Worm (Caenorhabditis elegans) whole organism, L1 larva: Measurements from ENCODE around the gene srbc-36.

Experiments used
- C04F5.9 ChIP-seq: sonication (generic microtip); optimal IDR thresholded peaks from 2 replicates; lab custom pipeline; 2016; ENCODE audit warnings: missing genetic modification characterization, missing compliant biosample characterization
- F16B12.6 ChIP-seq: fragments of 150-350 bp; optimal IDR thresholded peaks from 2 replicates; lab custom pipeline; 2014; ENCODE audit warnings: missing biosample characterization, missing genetic modification characterization
- aly-2 ChIP-seq: fragments of 150-350 bp; optimal IDR thresholded peaks from 2 replicates; lab custom pipeline; 2014; ENCODE audit warnings: missing biosample characterization, missing genetic modification characterization
- blmp-1 ChIP-seq: fragments of 150-350 bp; optimal IDR thresholded peaks from 2 replicates; lab custom pipeline; 2014; ENCODE audit warnings: missing biosample characterization, missing genetic modification characterization
- ceh-8 ChIP-seq: fragments of 200-800 bp; sonication (Bioruptor generic); optimal IDR thresholded peaks from 2 replicates; lab custom pipeline; 2018; ENCODE audit warnings: mild to moderate bottlenecking, missing genetic modification characterization, moderate library complexity, missing compliant biosample characterization
- ceh-82 ChIP-seq, 3 experiments: fragments of 150-350 bp in 1 of 3; sonication (generic microtip) in 2 of 3; optimal IDR thresholded peaks; 2 replicates each; lab custom pipeline; 2014 to 2017; ENCODE audit warnings: missing biosample characterization in 3 of 3, missing genetic modification characterization in 3 of 3
- ceh-88 ChIP-seq: fragments of 200-800 bp; sonication (Bioruptor generic); IDR thresholded peaks from 2 replicates; pipeline ENCODE4 v1.3.6; 2022; ENCODE audit warnings: missing genetic modification characterization, missing compliant biosample characterization
- dpl-1 ChIP-seq, 3 experiments: fragments of 150-350 bp in 2 of 3; sonication (generic microtip) in 1 of 3; optimal IDR thresholded peaks; 2 replicates each; lab custom pipeline; 2014 to 2017; ENCODE audit warnings: missing biosample characterization in 3 of 3, missing genetic modification characterization in 3 of 3, missing genetic modification reagents in 3 of 3
- efl-1 ChIP-seq, 4 experiments: fragments of 150-350 bp; optimal IDR thresholded peaks in 3 of 4; peaks in 1 of 4; 1 replicate in 1 of 4; 2 replicates in 3 of 4; lab custom pipeline; 2014; ENCODE audit warnings: missing biosample characterization in 2 of 4, missing genetic modification characterization in 2 of 4, missing genetic modification reagents in 2 of 4
- egl-13 ChIP-seq: sonication (generic microtip); optimal IDR thresholded peaks from 2 replicates; lab custom pipeline; 2016; ENCODE audit warnings: missing genotype, missing genetic modification reagents, missing genetic modification characterization, missing compliant biosample characterization
- egl-27 ChIP-seq, 2 experiments: fragments of 150-350 bp in 1 of 2; sonication (generic microtip); optimal IDR thresholded peaks; 3 replicates each; lab custom pipeline; 2017 to 2018; ENCODE audit warnings: missing biosample characterization in 2 of 2, missing genetic modification characterization in 2 of 2, missing genetic modification reagents in 2 of 2
- ets-5 ChIP-seq: fragments of 200-800 bp; sonication (Bioruptor generic); IDR thresholded peaks from 2 replicates; pipeline ENCODE4 v1.3.6; 2022; ENCODE audit warnings: missing genetic modification characterization, missing compliant biosample characterization
- fkh-10 ChIP-seq: sonication (generic microtip); optimal IDR thresholded peaks from 2 replicates; lab custom pipeline; 2017; ENCODE audit warnings: missing biosample characterization, missing genetic modification reagents, missing genetic modification characterization
- fos-1 ChIP-seq: fragments of 150-350 bp; optimal IDR thresholded peaks from 2 replicates; lab custom pipeline; 2014; ENCODE audit warnings: missing biosample characterization, missing genetic modification characterization
- grh-1 ChIP-seq: fragments of 200-800 bp; sonication (Bioruptor generic); IDR thresholded peaks from 2 replicates; pipeline ENCODE4 v1.3.6; 2022; ENCODE audit warnings: missing genetic modification reagents, missing genetic modification characterization, missing compliant biosample characterization
- hlh-17 ChIP-seq: fragments of 200-800 bp; sonication (Bioruptor generic); optimal IDR thresholded peaks from 2 replicates; lab custom pipeline; 2018; ENCODE audit warnings: missing genetic modification characterization, mild to moderate bottlenecking, missing compliant biosample characterization, moderate library complexity, borderline replicate concordance
- irx-1 ChIP-seq: sonication (generic microtip); optimal IDR thresholded peaks from 2 replicates; lab custom pipeline; 2016; ENCODE audit warnings: missing genetic modification characterization, missing compliant biosample characterization
- lin-13 ChIP-seq: fragments of 150-350 bp; optimal IDR thresholded peaks from 2 replicates; lab custom pipeline; 2014; ENCODE audit warnings: missing biosample characterization, missing genetic modification reagents, missing genetic modification characterization
- lsy-2 ChIP-seq, 2 experiments: fragments of 150-350 bp; optimal IDR thresholded peaks; 2 replicates each; lab custom pipeline; 2014; ENCODE audit warnings: missing biosample characterization in 2 of 2, missing genetic modification characterization in 2 of 2
- mab-9 ChIP-seq: fragments of 200-800 bp; sonication (Bioruptor generic); IDR thresholded peaks from 2 replicates; pipeline ENCODE4 v1.3.6; 2022; ENCODE audit warnings: missing genetic modification reagents, missing genetic modification characterization, missing compliant biosample characterization
- mef-2 ChIP-seq: fragments of 150-350 bp; optimal IDR thresholded peaks from 2 replicates; lab custom pipeline; 2014; ENCODE audit warnings: missing biosample characterization, missing genetic modification characterization
- nhr-11 ChIP-seq: fragments of 150-350 bp; optimal IDR thresholded peaks from 2 replicates; lab custom pipeline; 2014; ENCODE audit warnings: missing biosample characterization, missing genetic modification characterization
- nhr-20 ChIP-seq: sonication (generic microtip); optimal IDR thresholded peaks from 2 replicates; lab custom pipeline; 2016; ENCODE audit warnings: mild to moderate bottlenecking, missing genetic modification characterization, missing compliant biosample characterization
- nhr-28 ChIP-seq: fragments of 150-350 bp; optimal IDR thresholded peaks from 2 replicates; lab custom pipeline; 2014; ENCODE audit warnings: missing biosample characterization, missing genetic modification characterization
- nhr-47 ChIP-seq: sonication (generic microtip); optimal IDR thresholded peaks from 2 replicates; lab custom pipeline; 2016; ENCODE audit warnings: mild to moderate bottlenecking, missing genetic modification characterization, moderate library complexity, missing compliant biosample characterization
- nhr-77 ChIP-seq: fragments of 150-350 bp; optimal IDR thresholded peaks from 2 replicates; lab custom pipeline; 2014; ENCODE audit warnings: missing biosample characterization, missing genetic modification characterization
- nhr-85 ChIP-seq: sonication (generic microtip); peaks from one replicate; lab custom pipeline; 2016; ENCODE audit warnings: missing genetic modification characterization, inconsistent platforms, missing compliant biosample characterization
- pag-3 ChIP-seq: sonication (generic microtip); optimal IDR thresholded peaks from 2 replicates; lab custom pipeline; 2017; ENCODE audit warnings: missing genetic modification characterization, mild to moderate bottlenecking, missing compliant biosample characterization, antibody characterized with exemption, borderline replicate concordance; ENCODE audit not compliant: insufficient read depth
- pqm-1 ChIP-seq: sonication (generic microtip); optimal IDR thresholded peaks from 3 replicates; lab custom pipeline; 2017; ENCODE audit warnings: missing biosample characterization, missing genetic modification characterization
- skn-1 ChIP-seq: fragments of 150-350 bp; optimal IDR thresholded peaks from 2 replicates; lab custom pipeline; 2014; ENCODE audit warnings: missing biosample characterization, missing genetic modification characterization
- sox-4 ChIP-seq: sonication (generic microtip); optimal IDR thresholded peaks from 2 replicates; lab custom pipeline; 2016; ENCODE audit warnings: missing genetic modification characterization, missing compliant biosample characterization
- sptf-1 ChIP-seq: fragments of 150-350 bp; optimal IDR thresholded peaks from 2 replicates; lab custom pipeline; 2014; ENCODE audit warnings: missing biosample characterization, missing genetic modification characterization
- tbx-2 ChIP-seq: sonication (generic microtip); optimal IDR thresholded peaks from 2 replicates; lab custom pipeline; 2016; ENCODE audit warnings: missing genetic modification characterization, missing compliant biosample characterization
- unc-130 ChIP-seq: fragments of 150-350 bp; optimal IDR thresholded peaks from 2 replicates; lab custom pipeline; 2017; ENCODE audit warnings: missing biosample characterization, missing genetic modification characterization, inconsistent platforms
- unc-86 ChIP-seq: sonication (generic microtip); optimal IDR thresholded peaks from 2 replicates; lab custom pipeline; 2016; ENCODE audit warnings: missing genetic modification characterization, missing compliant biosample characterization
- unc-98 ChIP-seq: fragments of 200-800 bp; sonication (Bioruptor generic); IDR thresholded peaks from 2 replicates; pipeline ENCODE4 v1.3.6; 2022; ENCODE audit warnings: missing genetic modification characterization, missing compliant biosample characterization
- xbp-1 ChIP-seq: sonication (generic microtip); optimal IDR thresholded peaks from 2 replicates; lab custom pipeline; 2016; ENCODE audit warnings: missing genetic modification characterization, missing compliant biosample characterization
- zag-1 ChIP-seq: fragments of 150-350 bp; optimal IDR thresholded peaks from 2 replicates; lab custom pipeline; 2014; ENCODE audit warnings: missing biosample characterization, missing genetic modification characterization
- ztf-4 ChIP-seq: fragments of 150-350 bp; optimal IDR thresholded peaks from 2 replicates; lab custom pipeline; 2014; ENCODE audit warnings: missing biosample characterization, missing genetic modification characterization

srbc-36 gene

ce11 chrV:3517889-3518288, 27.6 kb upstream of the srbc-36 start, which contains the start of gene str-227:
TSS of gene str-227 (plus strand) at chrV:3518189.
- TF ChIP-seq lin-13 (GFP tag; lab: Kevin White, UChicago) (no peak), F16B12.6 (tag; lab: Kevin White, UChicago) (no peak), unc-130 (tag; lab: Kevin White, UChicago) (no peak), xbp-1 (tag; lab: Kevin White, UChicago) (no peak), nhr-11 (tag; lab: Kevin White, UChicago) (no peak), fkh-10 (no peak), egl-13 (tag; lab: Kevin White, UChicago) (no peak), nhr-20 (no peak), ztf-4 (no peak), nhr-47 (tag; lab: Kevin White, UChicago) (no peak), fos-1 (tag; lab: Kevin White, UChicago) (no peak), tbx-2 (tag; lab: Kevin White, UChicago) (no peak), sox-4 (tag; lab: Kevin White, UChicago) (no peak), unc-98 (GFP tag; lab: Robert Waterston, UW) (no peak), pqm-1 (tag; lab: Kevin White, UChicago) (no peak), nhr-77 (no peak), ets-5 (GFP tag; lab: Robert Waterston, UW) (no peak), nhr-28 (tag; lab: Kevin White, UChicago) (no peak), efl-1 (optimal IDR thresholded peaks at IDR 0.05; lab: Kevin White, UChicago) (no peak), efl-1 (GFP tag; optimal IDR thresholded peaks at IDR 0.05 in 1 of 2; lab: Kevin White, UChicago) (no peak), nhr-85 (tag; lab: Kevin White, UChicago) (no peak)

ce11 chrV:3512381-3512780, 22.0 kb upstream of the srbc-36 start, which contains the start of gene str-226:
TSS of gene str-226 (plus strand) at chrV:3512681.
- TF ChIP-seq ceh-88 (GFP tag; lab: Robert Waterston, UW) (no peak), sptf-1 (tag; lab: Kevin White, UChicago) (no peak), nhr-85 (tag; lab: Kevin White, UChicago) (no peak)

ce11 chrV:3509878-3510277, 19.5 kb upstream of the srbc-36 start, which contains the start of gene str-228:
TSS of gene str-228 (plus strand) at chrV:3510178.
- TF ChIP-seq skn-1 (tag; lab: Kevin White, UChicago) (no peak), lsy-2 (tag; optimal IDR thresholded peaks at IDR 0.05; lab: Kevin White, UChicago) (no peak), ceh-82 (tag; optimal IDR thresholded peaks at IDR 0.05; lab: Kevin White, UChicago) (no peak), zag-1 (tag; lab: Kevin White, UChicago) (no peak), pag-3 (tag; lab: Kevin White, UChicago) (no peak), aly-2 (tag; lab: Kevin White, UChicago) (no peak), dpl-1 (GFP tag; optimal IDR thresholded peaks at IDR 0.05; lab: Kevin White, UChicago) (no peak), grh-1 (GFP tag; lab: Robert Waterston, UW) (no peak), mab-9 (GFP tag; lab: Robert Waterston, UW) (no peak), unc-98 (GFP tag; lab: Robert Waterston, UW) (no peak), ceh-8 (GFP tag; lab: Kevin White, UChicago) (no peak), blmp-1 (tag; lab: Kevin White, UChicago) (no peak), C04F5.9 (no peak), hlh-17 (GFP tag; lab: Kevin White, UChicago) (no peak), egl-13 (tag; lab: Kevin White, UChicago) (no peak), unc-86 (tag; lab: Kevin White, UChicago) (no peak), mef-2 (tag; lab: Kevin White, UChicago) (no peak), irx-1 (no peak), pqm-1 (tag; lab: Kevin White, UChicago) (no peak), egl-27 (tag; optimal IDR thresholded peaks at IDR 0.05; lab: Kevin White, UChicago) (no peak)
